Fruit fly (Drosophila melanogaster) whole organism, pupa: ENCODE measurements around the gene CG11726.

Source experiments
- CG10348 ChIP-seq: fragments of 200-800 bp; sonication (Bioruptor generic); IDR thresholded peaks from 2 replicates; pipeline ENCODE4 v1.3.6; 2022; ENCODE audit warnings: missing biosample characterization, missing genetic modification characterization
- CG13204 ChIP-seq: fragments of 200-800 bp; sonication (Bioruptor generic); optimal IDR thresholded peaks from 2 replicates; lab custom pipeline; 2018; ENCODE audit warnings: missing biosample characterization, mild to moderate bottlenecking, missing genetic modification characterization, moderate library complexity
- CG14655 ChIP-seq: fragments of 200-800 bp; sonication (Bioruptor generic); optimal IDR thresholded peaks from 3 replicates; lab custom pipeline; 2017; ENCODE audit warnings: mild to moderate bottlenecking, missing biosample characterization, missing genetic modification reagents, missing genetic modification characterization
- CG32121 ChIP-seq: fragments of 200-800 bp; sonication (Bioruptor generic); IDR thresholded peaks from 2 replicates; pipeline ENCODE4 v1.3.6; 2022; ENCODE audit warnings: missing biosample characterization, missing genetic modification characterization
- CG9948 ChIP-seq: fragments of 200-800 bp; sonication (Bioruptor generic); optimal IDR thresholded peaks from 2 replicates; lab custom pipeline; 2018; ENCODE audit warnings: missing biosample characterization, mild to moderate bottlenecking, missing genetic modification characterization, moderate library complexity

DNA sequence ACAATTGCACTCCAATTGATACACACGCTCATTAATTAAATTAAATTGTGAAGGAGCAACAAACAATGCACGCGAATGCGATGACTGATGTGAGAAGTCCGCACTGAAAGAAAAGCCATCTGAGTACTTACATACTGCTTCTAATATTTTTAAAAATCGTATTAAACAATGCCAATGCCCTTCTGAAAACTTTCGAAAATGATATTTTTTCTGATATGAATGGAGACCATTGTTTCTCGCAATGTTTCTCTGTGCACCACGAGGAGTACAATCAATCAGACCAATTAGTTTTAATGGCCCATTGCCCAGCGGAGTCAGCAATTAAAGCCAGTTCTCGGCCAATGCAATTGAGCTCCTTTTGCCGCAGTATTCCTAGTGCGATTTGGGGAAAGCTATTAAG, 38.7 kb downstream of the CG11726 start:
- TF ChIP-seq CG10348 (GFP tag; lab: Robert Waterston, UW) (no peak), CG14655 (peak; percentile 31), CG9948 (tag; lab: Kevin White, UChicago) (peak; percentile 4), CG32121 (0 out of 2 replicates have a peak, but pooled peaks have one; percentile 18), CG13204 (no peak)
